Worm (Caenorhabditis elegans) whole organism, early embryonic: ENCODE measurements around the gene fip-2.

Experiments
- B0310.2 ChIP-seq: sonication (generic microtip); optimal IDR thresholded peaks from 2 replicates; lab custom pipeline; 2016; ENCODE audit warnings: mild to moderate bottlenecking, missing genetic modification characterization, missing compliant biosample characterization
- F13C5.2 ChIP-seq: sonication (generic microtip); optimal IDR thresholded peaks from 2 replicates; lab custom pipeline; 2017; ENCODE audit warnings: mild to moderate bottlenecking, missing genetic modification characterization, inconsistent platforms, missing compliant biosample characterization
- aly-1 ChIP-seq: sonication (generic microtip); optimal IDR thresholded peaks from 2 replicates; lab custom pipeline; 2016; ENCODE audit warnings: missing genetic modification characterization, missing compliant biosample characterization
- ama-1 ChIP-seq: fragments of 150-350 bp; optimal IDR thresholded peaks from 2 replicates; lab custom pipeline; 2014
- ceh-13 ChIP-seq: fragments of 200-800 bp; sonication (Bioruptor generic); optimal IDR thresholded peaks from 2 replicates; lab custom pipeline; 2018; ENCODE audit warnings: mild to moderate bottlenecking, missing genetic modification characterization, missing compliant biosample characterization
- ceh-36 ChIP-seq: sonication (generic microtip); optimal IDR thresholded peaks from 2 replicates; lab custom pipeline; 2016; ENCODE audit warnings: missing genetic modification characterization, inconsistent platforms, missing compliant biosample characterization
- ets-7 ChIP-seq: sonication (generic microtip); optimal IDR thresholded peaks from 2 replicates; lab custom pipeline; 2016; ENCODE audit warnings: missing genotype, missing genetic modification characterization, missing compliant biosample characterization
- flt-1 ChIP-seq: fragments of 200-800 bp; sonication (Bioruptor generic); IDR thresholded peaks from 2 replicates; pipeline ENCODE4 v1.3.6; 2022; ENCODE audit warnings: missing genetic modification characterization, missing compliant biosample characterization
- hmbx-1 ChIP-seq: sonication (generic microtip); optimal IDR thresholded peaks from 2 replicates; lab custom pipeline; 2016; ENCODE audit warnings: mild to moderate bottlenecking, missing genetic modification characterization, missing compliant biosample characterization
- hmg-4 ChIP-seq: fragments of 200-800 bp; sonication (Bioruptor generic); optimal IDR thresholded peaks from 2 replicates; lab custom pipeline; 2018; ENCODE audit warnings: mild to moderate bottlenecking, missing genetic modification characterization, missing compliant biosample characterization
- hnd-1 ChIP-seq: sonication (generic microtip); optimal IDR thresholded peaks from 2 replicates; lab custom pipeline; 2016; ENCODE audit warnings: missing genetic modification characterization, missing compliant biosample characterization
- pes-1 ChIP-seq: fragments of 200-800 bp; sonication (Bioruptor generic); IDR thresholded peaks from 2 replicates; pipeline ENCODE4 v1.3.6; 2022; ENCODE audit warnings: missing genetic modification reagents, missing genetic modification characterization, missing compliant biosample characterization
- scrt-1 ChIP-seq: fragments of 200-800 bp; sonication (Bioruptor generic); IDR thresholded peaks from 2 replicates; pipeline ENCODE4 v1.3.6; 2022; ENCODE audit warnings: missing genetic modification characterization, missing compliant biosample characterization
- sea-1 ChIP-seq: fragments of 200-800 bp; sonication (Bioruptor generic); conservative IDR thresholded peaks from 2 replicates; pipeline ENCODE4 v1.3.6; 2022; ENCODE audit warnings: missing genetic modification characterization, missing compliant biosample characterization
- tbx-11 ChIP-seq: fragments of 200-800 bp; sonication (Bioruptor generic); IDR thresholded peaks from 2 replicates; pipeline ENCODE4 v1.3.6; 2022; ENCODE audit warnings: missing genetic modification characterization, missing compliant biosample characterization
- tbx-37 ChIP-seq: fragments of 200-800 bp; sonication (Bioruptor generic); conservative IDR thresholded peaks from 2 replicates; pipeline ENCODE4 v1.3.6; 2022; ENCODE audit warnings: missing genetic modification reagents, missing genetic modification characterization, missing compliant biosample characterization
- tra-4 ChIP-seq: sonication (generic microtip); optimal IDR thresholded peaks from 2 replicates; lab custom pipeline; 2017; ENCODE audit warnings: missing genetic modification characterization, missing compliant biosample characterization

fip-2 gene

ce11 chrV:9090824-9091798 is 23.3 kb downstream of the fip-2 start:
- TF ChIP-seq sea-1 (0 out of 2 replicates have a peak, but pooled peaks have one; percentile 20), hmg-4 (GFP tag; lab: Kevin White, UChicago) (peak; percentile 0), scrt-1 (GFP tag; lab: Robert Waterston, UW) (peak; percentile 60; the same call in 1 of the 2 replicates)

ce11 chrV:9092209-9092608 is 24.4 kb downstream of the fip-2 start, which contains the start of gene T27E4.1:
Gene T27E4.1 (plus strand): TSS chrV:9092345.
- TF ChIP-seq scrt-1 (GFP tag; lab: Robert Waterston, UW) (no peak), pes-1 (GFP tag; lab: Robert Waterston, UW) (no peak), F13C5.2 (tag; lab: Kevin White, UChicago) (no peak), ama-1 (no peak), tbx-37 (GFP tag; lab: Robert Waterston, UW) (no peak), ceh-13 (GFP tag; lab: Kevin White, UChicago) (no peak), ets-7 (no peak), hmbx-1 (tag; lab: Kevin White, UChicago) (no peak), flt-1 (GFP tag; lab: Robert Waterston, UW) (no peak), sea-1 (no peak), tra-4 (tag; lab: Kevin White, UChicago) (no peak), aly-1 (tag; lab: Kevin White, UChicago) (no peak), ceh-36 (tag; lab: Kevin White, UChicago) (no peak)

- TF ChIP-seq tbx-11 (GFP tag; lab: Robert Waterston, UW), result no peak
- no peak for TF ChIP-seq B0310.2 (tag; lab: Kevin White, UChicago)
- no peak for TF ChIP-seq flt-1 (GFP tag; lab: Robert Waterston, UW)
- TF ChIP-seq aly-1 (tag; lab: Kevin White, UChicago), result no peak
- no peak for TF ChIP-seq ceh-13 (GFP tag; lab: Kevin White, UChicago)
- no peak for TF ChIP-seq ama-1
- no peak for TF ChIP-seq scrt-1 (GFP tag; lab: Robert Waterston, UW)
- TF ChIP-seq hmg-4 (GFP tag; lab: Kevin White, UChicago), result no peak
- no peak for TF ChIP-seq hmbx-1 (tag; lab: Kevin White, UChicago)
- no peak for TF ChIP-seq hnd-1 (tag; lab: Kevin White, UChicago)
- no peak for TF ChIP-seq tra-4 (tag; lab: Kevin White, UChicago)
- no peak for TF ChIP-seq sea-1
- no peak for TF ChIP-seq ets-7
These were observed 26.4 kb downstream of the fip-2 start for ce11 chrV:9094060-9094628.

- TF ChIP-seq hmbx-1 (tag; lab: Kevin White, UChicago), result no peak
- no peak for TF ChIP-seq aly-1 (tag; lab: Kevin White, UChicago)
- no peak for TF ChIP-seq hmg-4 (GFP tag; lab: Kevin White, UChicago)
- TF ChIP-seq ets-7, result no peak
- no peak for TF ChIP-seq tbx-37 (GFP tag; lab: Robert Waterston, UW)
- no peak for TF ChIP-seq tra-4 (tag; lab: Kevin White, UChicago)
- no peak for TF ChIP-seq F13C5.2 (tag; lab: Kevin White, UChicago)
- no peak for TF ChIP-seq scrt-1 (GFP tag; lab: Robert Waterston, UW)
- no peak for TF ChIP-seq sea-1
- TF ChIP-seq ceh-36 (tag; lab: Kevin White, UChicago), result no peak
- no peak for TF ChIP-seq pes-1 (GFP tag; lab: Robert Waterston, UW)
- TF ChIP-seq B0310.2 (tag; lab: Kevin White, UChicago), result no peak
- no peak for TF ChIP-seq hnd-1 (tag; lab: Kevin White, UChicago)
- no peak for TF ChIP-seq ama-1
These were observed 27.2 kb downstream of the fip-2 start for ce11 chrV:9094976-9095375.

ce11 chrV:9095613-9096317 is 28.0 kb downstream of the fip-2 start, which contains the start of gene F21C10.10:
Gene F21C10.10 (plus strand): TSS chrV:9096267.
- TF ChIP-seq hmbx-1 (tag; lab: Kevin White, UChicago) (no peak), F13C5.2 (tag; lab: Kevin White, UChicago) (peak; percentile 30), aly-1 (tag; lab: Kevin White, UChicago) (peak; percentile 24), flt-1 (GFP tag; lab: Robert Waterston, UW) (no peak)

- no peak for TF ChIP-seq tra-4 (tag; lab: Kevin White, UChicago)
- TF ChIP-seq ceh-13 (GFP tag; lab: Kevin White, UChicago), result no peak
- no peak for TF ChIP-seq sea-1
- no peak for TF ChIP-seq aly-1 (tag; lab: Kevin White, UChicago)
- TF ChIP-seq hmg-4 (GFP tag; lab: Kevin White, UChicago), result no peak
- no peak for TF ChIP-seq ets-7
These were observed 28.9 kb downstream of the fip-2 start for ce11 chrV:9096674-9097073.

- TF ChIP-seq tbx-37 (GFP tag; lab: Robert Waterston, UW) (no peak), aly-1 (tag; lab: Kevin White, UChicago) (no peak), hmg-4 (GFP tag; lab: Kevin White, UChicago) (no peak), ets-7 (no peak), tra-4 (tag; lab: Kevin White, UChicago) (no peak), F13C5.2 (tag; lab: Kevin White, UChicago) (no peak), flt-1 (GFP tag; lab: Robert Waterston, UW) (no peak), tbx-11 (GFP tag; lab: Robert Waterston, UW) (no peak), ama-1 (no peak)
These were observed 29.4 kb downstream of the fip-2 start for ce11 chrV:9097213-9097612.
